Worm (Caenorhabditis elegans): ENCODE results near the gene ZK938.1.

DNA sequence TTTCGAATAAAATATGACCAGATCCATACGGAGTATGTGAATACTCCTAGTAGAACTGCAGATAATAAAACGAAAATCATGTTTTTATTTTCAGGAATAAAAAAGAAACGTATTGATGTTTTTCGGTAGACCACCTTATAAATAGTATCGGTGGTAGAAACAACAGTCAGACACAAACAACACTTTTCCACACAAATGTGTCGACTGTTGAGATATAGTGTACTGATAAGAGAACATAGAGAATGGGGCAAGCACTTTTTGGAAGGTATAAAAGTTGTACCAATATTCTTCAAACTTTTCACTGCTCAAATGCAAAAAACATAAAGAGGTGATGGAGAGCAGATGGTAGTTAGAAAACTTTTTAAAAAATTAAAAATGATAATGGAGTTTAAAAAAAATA, 26.6 kb upstream of the ZK938.1 start, which contains the start of gene cyp-13A6:
- TF ChIP-seq W03F9.2 (tag; optimal IDR thresholded peaks at IDR 0.05) (no peak), him-1 (tag; optimal IDR thresholded peaks at IDR 0.05) (no peak)

Data from whole organism, L4/young adult.